Worm (Caenorhabditis elegans) whole organism, L4 larva: ENCODE measurements around the gene K01G5.10.

Experiments
- F10B5.3 ChIP-seq: sonication (generic microtip); optimal IDR thresholded peaks from 2 replicates; lab custom pipeline; 2016; ENCODE audit warnings: mild to moderate bottlenecking, missing genetic modification characterization, missing compliant biosample characterization
- F26F4.8 ChIP-seq: fragments of 200-800 bp; sonication (Bioruptor generic); conservative IDR thresholded peaks from 2 replicates; pipeline ENCODE4 v1.3.6; 2022; ENCODE audit warnings: missing genetic modification characterization, missing compliant biosample characterization
- F44E2.7 ChIP-seq: fragments of 200-800 bp; sonication (Bioruptor generic); IDR thresholded peaks from 2 replicates; pipeline ENCODE4 v2.1.2; 2022; ENCODE audit warnings: missing genetic modification characterization, missing compliant biosample characterization
- T20F7.1 ChIP-seq: fragments of 200-800 bp; sonication (Bioruptor generic); optimal IDR thresholded peaks from 2 replicates; lab custom pipeline; 2018; ENCODE audit warnings: mild to moderate bottlenecking, missing genetic modification characterization, missing compliant biosample characterization
- T26A8.4 ChIP-seq: fragments of 200-800 bp; sonication (Bioruptor generic); IDR thresholded peaks from 2 replicates; pipeline ENCODE4 v1.3.6; 2022; ENCODE audit warnings: missing genetic modification characterization, missing compliant biosample characterization
- aha-1 ChIP-seq: fragments of 150-350 bp; peaks from one replicate; lab custom pipeline; 2014; ENCODE audit warnings: missing biosample characterization, missing genetic modification characterization
- ama-1 ChIP-seq: fragments of 150-350 bp; optimal IDR thresholded peaks from 2 replicates; lab custom pipeline; 2014; ENCODE audit warnings: inconsistent platforms, mixed read lengths
- cey-2 ChIP-seq: sonication (generic microtip); optimal IDR thresholded peaks from 3 replicates; lab custom pipeline; 2017; ENCODE audit warnings: missing genetic modification characterization, mild to moderate bottlenecking, missing compliant biosample characterization, antibody characterized with exemption, borderline replicate concordance; ENCODE audit not compliant: insufficient read depth
- daf-16 ChIP-seq, 3 experiments: sonication (generic microtip); optimal IDR thresholded peaks; 2 replicates each; lab custom pipeline; 2016 to 2017; ENCODE audit warnings: missing genetic modification characterization in 3 of 3, missing genetic modification reagents in 3 of 3, mild to moderate bottlenecking in 2 of 3, missing compliant biosample characterization in 2 of 3, missing biosample characterization in 1 of 3, moderate library complexity in 1 of 3
- daf-19 ChIP-seq: fragments of 200-800 bp; sonication (Bioruptor generic); conservative IDR thresholded peaks from 2 replicates; pipeline ENCODE4 v1.3.6; 2022; ENCODE audit warnings: missing genetic modification characterization, missing compliant biosample characterization
- dpl-1 ChIP-seq: fragments of 150-350 bp; optimal IDR thresholded peaks from 2 replicates; lab custom pipeline; 2014; ENCODE audit warnings: missing biosample characterization, missing genetic modification reagents, missing genetic modification characterization
- dve-1 ChIP-seq: sonication (generic microtip); optimal IDR thresholded peaks from 2 replicates; lab custom pipeline; 2017; ENCODE audit warnings: antibody characterized with exemption, mild to moderate bottlenecking, missing genetic modification characterization, missing compliant biosample characterization; ENCODE audit not compliant: insufficient read depth
- gei-8 ChIP-seq: fragments of 200-800 bp; sonication (Bioruptor generic); optimal IDR thresholded peaks from 2 replicates; lab custom pipeline; 2018; ENCODE audit warnings: mild to moderate bottlenecking, missing genetic modification characterization, missing compliant biosample characterization
- hif-1 ChIP-seq, 2 experiments: sonication (generic microtip); optimal IDR thresholded peaks; 2 replicates each; lab custom pipeline; 2016 to 2017; ENCODE audit warnings: missing compliant biosample characterization in 2 of 2, missing genetic modification characterization in 2 of 2, missing genetic modification reagents in 2 of 2, missing genotype in 2 of 2, mild to moderate bottlenecking in 1 of 2
- hlh-11 ChIP-seq: fragments of 200-800 bp; sonication (Bioruptor generic); optimal IDR thresholded peaks from 2 replicates; lab custom pipeline; 2018; ENCODE audit warnings: mild to moderate bottlenecking, missing genetic modification characterization, missing compliant biosample characterization
- hmg-1.1 ChIP-seq: fragments of 200-800 bp; sonication (Bioruptor generic); IDR thresholded peaks from 2 replicates; pipeline ENCODE4 v1.3.6; 2022; ENCODE audit warnings: missing genetic modification reagents, missing genetic modification characterization, missing compliant biosample characterization
- lim-7 ChIP-seq: fragments of 200-800 bp; sonication (Bioruptor generic); IDR thresholded peaks from 2 replicates; pipeline ENCODE4 v1.3.6; 2022; ENCODE audit warnings: missing genetic modification characterization, missing compliant biosample characterization
- lin-13 ChIP-seq: fragments of 150-350 bp; optimal IDR thresholded peaks from 2 replicates; lab custom pipeline; 2014; ENCODE audit warnings: missing biosample characterization, missing genetic modification reagents, missing genetic modification characterization
- lin-29 ChIP-seq: fragments of 200-800 bp; sonication (Bioruptor generic); IDR thresholded peaks from 2 replicates; pipeline ENCODE4 v1.3.6; 2022; ENCODE audit warnings: missing genetic modification reagents, missing genetic modification characterization, missing compliant biosample characterization
- lin-38 ChIP-seq: fragments of 200-800 bp; sonication (Bioruptor generic); IDR thresholded peaks from 2 replicates; pipeline ENCODE4 v1.3.6; 2022; ENCODE audit warnings: missing genetic modification reagents, missing genetic modification characterization, missing compliant biosample characterization
- lsy-2 ChIP-seq, 2 experiments: fragments of 150-350 bp in 1 of 2; sonication (generic microtip) in 1 of 2; optimal IDR thresholded peaks; 2 replicates each; lab custom pipeline; 2014 to 2017; ENCODE audit warnings: missing biosample characterization in 2 of 2, missing genetic modification characterization in 2 of 2
- madf-5 ChIP-seq, 2 experiments: fragments of 200-800 bp; sonication (Bioruptor generic); IDR thresholded peaks; 2 replicates each; pipeline ENCODE4 v1.3.6; 2022; ENCODE audit warnings: missing compliant biosample characterization in 2 of 2, missing genetic modification characterization in 2 of 2
- nhr-10 ChIP-seq: fragments of 150-350 bp; optimal IDR thresholded peaks from 2 replicates; lab custom pipeline; 2014; ENCODE audit warnings: missing biosample characterization, missing genetic modification characterization
- nhr-102 ChIP-seq: sonication (generic microtip); optimal IDR thresholded peaks from 2 replicates; lab custom pipeline; 2016; ENCODE audit warnings: mild to moderate bottlenecking, missing genetic modification characterization, moderate library complexity, missing compliant biosample characterization
- nhr-11 ChIP-seq: fragments of 150-350 bp; optimal IDR thresholded peaks from 2 replicates; lab custom pipeline; 2014; ENCODE audit warnings: missing biosample characterization, missing genetic modification characterization
- nhr-111 ChIP-seq: fragments of 200-800 bp; sonication (Bioruptor generic); optimal IDR thresholded peaks from 2 replicates; lab custom pipeline; 2018; ENCODE audit warnings: mild to moderate bottlenecking, missing genetic modification characterization, missing compliant biosample characterization
- nhr-42 ChIP-seq: fragments of 200-800 bp; sonication (Bioruptor generic); IDR thresholded peaks from 2 replicates; pipeline ENCODE4 v1.3.6; 2022; ENCODE audit warnings: missing genetic modification characterization, missing compliant biosample characterization
- pha-4 ChIP-seq, 2 experiments: fragments of 150-350 bp in 1 of 2; fragments of 200-800 bp in 1 of 2; sonication (Bioruptor generic) in 1 of 2; IDR thresholded peaks in 1 of 2; optimal IDR thresholded peaks in 1 of 2; 2 replicates each; pipeline versions ENCODE4 v1.3.6 to Lab custom; 2014 to 2022; ENCODE audit warnings: missing genetic modification characterization in 2 of 2, missing genetic modification reagents in 2 of 2, missing biosample characterization in 1 of 2, missing compliant biosample characterization in 1 of 2
- pqm-1 ChIP-seq: sonication (generic microtip); optimal IDR thresholded peaks from 2 replicates; lab custom pipeline; 2017; ENCODE audit warnings: missing biosample characterization, missing genetic modification characterization
- sdz-12 ChIP-seq: fragments of 200-800 bp; sonication (Bioruptor generic); optimal IDR thresholded peaks from 2 replicates; lab custom pipeline; 2018; ENCODE audit warnings: mild to moderate bottlenecking, missing genetic modification characterization, missing compliant biosample characterization
- snpc-1.2 ChIP-seq: fragments of 200-800 bp; sonication (Bioruptor generic); IDR thresholded peaks from 2 replicates; pipeline ENCODE4 v1.3.6; 2022; ENCODE audit warnings: missing genetic modification reagents, missing genetic modification characterization, missing compliant biosample characterization
- spr-1 ChIP-seq: sonication (generic microtip); optimal IDR thresholded peaks from 2 replicates; lab custom pipeline; 2016; ENCODE audit warnings: mild to moderate bottlenecking, missing genetic modification characterization, missing compliant biosample characterization
- unc-130 ChIP-seq: sonication (generic microtip); optimal IDR thresholded peaks from 2 replicates; lab custom pipeline; 2016; ENCODE audit warnings: missing genetic modification reagents, missing genetic modification characterization, missing compliant biosample characterization
- unc-39 ChIP-seq: sonication (generic microtip); optimal IDR thresholded peaks from 2 replicates; lab custom pipeline; 2017; ENCODE audit warnings: missing biosample characterization, missing genetic modification characterization
- unc-62 ChIP-seq, 3 experiments: fragments of 150-350 bp in 1 of 3; sonication (generic microtip); optimal IDR thresholded peaks in 2 of 3; peaks in 1 of 3; 1 replicate in 1 of 3; 2 replicates in 2 of 3; lab custom pipeline; 2014 to 2017; ENCODE audit warnings: missing biosample characterization in 3 of 3, missing genetic modification characterization in 3 of 3, missing genetic modification reagents in 3 of 3, missing genotype in 1 of 3
- vab-7 ChIP-seq: fragments of 200-800 bp; sonication (Bioruptor generic); IDR thresholded peaks from 2 replicates; pipeline ENCODE4 v1.3.6; 2022; ENCODE audit warnings: missing genetic modification reagents, missing genetic modification characterization, missing compliant biosample characterization
- ztf-7 ChIP-seq: fragments of 150-350 bp; optimal IDR thresholded peaks from 2 replicates; lab custom pipeline; 2014; ENCODE audit warnings: missing biosample characterization, missing genetic modification characterization

K01G5.10 gene

DNA sequence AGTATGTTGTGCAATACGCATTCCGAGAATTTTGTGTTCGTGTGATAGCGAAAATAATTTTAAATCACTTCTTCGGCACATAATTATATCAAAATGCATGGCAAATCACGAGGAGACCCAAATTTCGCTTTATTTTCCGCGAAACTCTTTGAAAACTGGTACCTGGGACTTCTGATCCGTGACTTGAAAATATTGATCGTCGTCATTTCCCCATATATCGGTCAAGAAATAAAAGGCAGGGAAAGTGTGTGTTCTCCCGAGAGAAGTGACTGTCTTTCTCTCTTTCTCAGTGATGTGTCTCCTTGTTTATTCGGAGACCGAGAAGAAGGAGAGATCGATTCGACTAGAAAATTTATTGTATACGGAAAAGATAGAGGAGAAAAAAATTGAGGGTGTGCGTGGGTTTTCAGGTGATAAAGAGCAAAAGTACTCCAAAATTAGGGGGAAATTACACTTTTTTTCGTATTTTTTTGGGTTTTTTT is 47.1 kb downstream of the K01G5.10 start, which contains the start of gene W09D10.5 (continued):
- TF ChIP-seq hmg-1.1 (GFP tag; lab: Robert Waterston, UW) (peak; percentile 42; the same call in 1 of the 2 replicates), T26A8.4 (GFP tag; lab: Robert Waterston, UW) (peak; percentile 55), daf-19 (GFP tag; lab: Robert Waterston, UW) (0 out of 2 replicates have a peak, but pooled peaks have one; percentile 27), F26F4.8 (peak; percentile 56; the same call in 1 of the 2 replicates), F44E2.7 (GFP tag; lab: Robert Waterston, UW) (no peak), cey-2 (tag; lab: Kevin White, UChicago) (no peak), ztf-7 (tag; lab: Kevin White, UChicago) (no peak), nhr-10 (tag; lab: Kevin White, UChicago) (peak; percentile 1), pqm-1 (tag; lab: Kevin White, UChicago) (peak; percentile 66), gei-8 (peak; percentile 83), aha-1 (tag; lab: Kevin White, UChicago) (peak; percentile 91), daf-16 (GFP tag; optimal IDR thresholded peaks at IDR 0.05; lab: Kevin White, UChicago) (no peak), daf-16 (tag; optimal IDR thresholded peaks at IDR 0.05; lab: Kevin White, UChicago) (peak; percentile 79), unc-62 (GFP tag; optimal IDR thresholded peaks at IDR 0.05 in 1 of 2; lab: Kevin White, UChicago) (peak in 1 of 2 experiments; percentile 62), unc-62 (tag; optimal IDR thresholded peaks at IDR 0.05; lab: Kevin White, UChicago) (no peak), ama-1 (lab: Kevin White, UChicago) (peak; percentile 84), lsy-2 (tag; optimal IDR thresholded peaks at IDR 0.05; lab: Kevin White, UChicago) (peak in 1 of 2 experiments; percentile 28), nhr-11 (tag; lab: Kevin White, UChicago) (peak; percentile 46), lin-38 (GFP tag; lab: Robert Waterston, UW) (peak; percentile 44), nhr-42 (GFP tag; lab: Robert Waterston, UW) (0 out of 2 replicates have a peak, but pooled peaks have one; percentile 35), snpc-1.2 (GFP tag; lab: Robert Waterston, UW) (peak; percentile 59; the same call in 1 of the 2 replicates), sdz-12 (GFP tag; lab: Kevin White, UChicago) (peak; percentile 27), spr-1 (peak; percentile 25), nhr-111 (GFP tag; lab: Kevin White, UChicago) (no peak), lin-29 (no peak), dve-1 (tag; lab: Kevin White, UChicago) (peak; percentile 67), hlh-11 (peak; percentile 57), unc-130 (GFP tag; lab: Kevin White, UChicago) (no peak), madf-5 (GFP tag; IDR thresholded peaks at IDR 0.05; lab: Robert Waterston, UW) (peak in 1 of 2 experiments; percentile 85; a peak in 1 of 4 replicates), nhr-102 (tag; lab: Kevin White, UChicago) (peak; percentile 9), F10B5.3 (tag; lab: Kevin White, UChicago) (no peak), vab-7 (GFP tag; lab: Robert Waterston, UW) (no peak), lim-7 (peak; percentile 63; the same call in 1 of the 2 replicates), T20F7.1 (no peak), lin-13 (peak; percentile 22), dpl-1 (GFP tag; lab: Kevin White, UChicago) (no peak), pha-4 (GFP tag; IDR thresholded peaks at IDR 0.05; lab: Robert Waterston, UW) (0 out of 2 replicates have a peak, but pooled peaks have one; percentile 44), pha-4 (tag; optimal IDR thresholded peaks at IDR 0.05; lab: Kevin White, UChicago) (no peak), hif-1 (tag; optimal IDR thresholded peaks at IDR 0.05; lab: Kevin White, UChicago) (peak in 1 of 2 experiments; percentile 55)

DNA sequence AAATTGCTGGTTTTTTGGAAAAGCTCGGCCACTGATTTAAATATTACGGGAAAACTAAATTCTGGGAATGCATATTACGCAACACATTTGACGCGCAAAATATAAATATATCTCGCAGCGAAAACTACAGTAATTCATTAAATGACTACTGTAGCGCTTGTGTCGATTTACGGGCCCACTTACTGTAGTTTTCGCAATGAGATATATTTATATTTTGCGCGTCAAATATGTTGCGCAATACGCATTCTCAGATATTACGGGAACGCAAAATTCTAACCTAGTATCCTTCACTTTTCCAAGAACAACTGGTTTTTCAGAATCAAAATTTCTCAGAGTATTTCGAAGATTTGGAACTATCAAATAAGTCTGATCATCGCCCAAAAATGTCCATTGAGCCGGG is 48.6 kb downstream of the K01G5.10 start:
- TF ChIP-seq unc-39 (tag; lab: Kevin White, UChicago) (no peak), aha-1 (tag; lab: Kevin White, UChicago) (peak; percentile 51)
- TF ChIP-seq, all 104 proteins: peak for 1
